Fruit fly (Drosophila melanogaster): ENCODE results near the gene CG15373.

Gene CG15373

dm6 chrX:18094747-18095352 is 51.1 kb downstream of the CG15373 start:
- peak; percentile 75 for TF ChIP-seq CG14711 (tag; optimal IDR thresholded peaks at IDR 0.05)
- TF ChIP-seq cic (GFP tag; optimal IDR thresholded peaks at IDR 0.05), result peak; percentile 18
- TF ChIP-seq toe (GFP tag; optimal IDR thresholded peaks at IDR 0.05), result no peak
- peak; percentile 82 for TF ChIP-seq CG33017 (tag; optimal IDR thresholded peaks at IDR 0.05)
- peak; percentile 71 for TF ChIP-seq CG7045 (GFP tag; optimal IDR thresholded peaks at IDR 0.05)
- TF ChIP-seq pad (GFP tag; optimal IDR thresholded peaks at IDR 0.05), result peak; percentile 61
- TF ChIP-seq CG12768 (GFP tag; optimal IDR thresholded peaks at IDR 0.05), result peak; percentile 80
- TF ChIP-seq kay (GFP tag; ENCODE audit: borderline replicate concordance), result no peak
- no peak for TF ChIP-seq cnc (optimal IDR thresholded peaks at IDR 0.05)
- peak; percentile 47 for TF ChIP-seq Mnt (GFP tag; optimal IDR thresholded peaks at IDR 0.05)
- TF ChIP-seq Crg-1 (GFP tag; optimal IDR thresholded peaks at IDR 0.05), result peak; percentile 16
- TF ChIP-seq bab1 (GFP tag; optimal IDR thresholded peaks at IDR 0.05), result no peak
- TF ChIP-seq Clk (GFP tag; optimal IDR thresholded peaks at IDR 0.05), result peak; percentile 39
- TF ChIP-seq tj (GFP tag; optimal IDR thresholded peaks at IDR 0.05), result peak; percentile 38
- peak; percentile 82 for TF ChIP-seq CG11617 (GFP tag; optimal IDR thresholded peaks at IDR 0.05)
- TF ChIP-seq Hr96 (GFP tag; optimal IDR thresholded peaks at IDR 0.05), result peak; percentile 3
- no peak for TF ChIP-seq CG5204 (GFP tag; optimal IDR thresholded peaks at IDR 0.05)
- TF ChIP-seq CG7101 (tag; optimal IDR thresholded peaks at IDR 0.05), result peak; percentile 90
- TF ChIP-seq CG1620 (GFP tag; optimal IDR thresholded peaks at IDR 0.05), result no peak
- TF ChIP-seq ovo (GFP tag; optimal IDR thresholded peaks at IDR 0.05), result no peak
